Worm (Caenorhabditis elegans): ENCODE measurements around the gene R10E11.6.

Gene R10E11.6

ce11 chrIII:9772394-9772793 lies 10.4 kb upstream of the R10E11.6 start:
- TF ChIP-seq tbx-11 (GFP tag; IDR thresholded peaks at IDR 0.05) (no peak), B0310.2 (tag; optimal IDR thresholded peaks at IDR 0.05) (no peak), ets-7 (tag; optimal IDR thresholded peaks at IDR 0.05) (no peak), flt-1 (GFP tag; IDR thresholded peaks at IDR 0.05) (no peak), hnd-1 (tag; optimal IDR thresholded peaks at IDR 0.05) (no peak), ceh-36 (tag; optimal IDR thresholded peaks at IDR 0.05) (no peak), hmg-4 (GFP tag; optimal IDR thresholded peaks at IDR 0.05) (no peak), pes-1 (GFP tag; IDR thresholded peaks at IDR 0.05) (no peak), hmbx-1 (tag; optimal IDR thresholded peaks at IDR 0.05) (no peak), scrt-1 (GFP tag; IDR thresholded peaks at IDR 0.05) (no peak), sea-1 (GFP tag; conservative IDR thresholded peaks at IDR 0.05) (no peak), ama-1 (optimal IDR thresholded peaks at IDR 0.05) (no peak), tra-4 (tag; optimal IDR thresholded peaks at IDR 0.05) (no peak), ceh-13 (GFP tag; optimal IDR thresholded peaks at IDR 0.05) (no peak), tbx-37 (GFP tag; conservative IDR thresholded peaks at IDR 0.05) (no peak)

- TF ChIP-seq ama-1 (optimal IDR thresholded peaks at IDR 0.05) = no peak
- no peak for TF ChIP-seq pes-1 (GFP tag; IDR thresholded peaks at IDR 0.05)
- TF ChIP-seq tbx-11 (GFP tag; IDR thresholded peaks at IDR 0.05) = no peak
- no peak for TF ChIP-seq tbx-37 (GFP tag; conservative IDR thresholded peaks at IDR 0.05)
- no peak for TF ChIP-seq tra-4 (tag; optimal IDR thresholded peaks at IDR 0.05)
- TF ChIP-seq hmg-4 (GFP tag; optimal IDR thresholded peaks at IDR 0.05) = no peak
- no peak for TF ChIP-seq flt-1 (GFP tag; IDR thresholded peaks at IDR 0.05)
- no peak for TF ChIP-seq ets-7 (tag; optimal IDR thresholded peaks at IDR 0.05)
- no peak for TF ChIP-seq sea-1 (GFP tag; conservative IDR thresholded peaks at IDR 0.05)
- no peak for TF ChIP-seq B0310.2 (tag; optimal IDR thresholded peaks at IDR 0.05)
- TF ChIP-seq ceh-13 (GFP tag; optimal IDR thresholded peaks at IDR 0.05) = no peak
- no peak for TF ChIP-seq hnd-1 (tag; optimal IDR thresholded peaks at IDR 0.05)
Observed at ce11 chrIII:9775916-9776315, 6.9 kb upstream of the R10E11.6 start.

- TF ChIP-seq hmbx-1 (tag; optimal IDR thresholded peaks at IDR 0.05) = no peak
- no peak for TF ChIP-seq tbx-37 (GFP tag; conservative IDR thresholded peaks at IDR 0.05)
- no peak for TF ChIP-seq pes-1 (GFP tag; IDR thresholded peaks at IDR 0.05)
- no peak for TF ChIP-seq aly-1 (tag; optimal IDR thresholded peaks at IDR 0.05)
- no peak for TF ChIP-seq ceh-13 (GFP tag; optimal IDR thresholded peaks at IDR 0.05)
- TF ChIP-seq F13C5.2 (tag; optimal IDR thresholded peaks at IDR 0.05) = no peak
- TF ChIP-seq ets-7 (tag; optimal IDR thresholded peaks at IDR 0.05) = no peak
- TF ChIP-seq tbx-11 (GFP tag; IDR thresholded peaks at IDR 0.05) = no peak
- no peak for TF ChIP-seq flt-1 (GFP tag; IDR thresholded peaks at IDR 0.05)
- TF ChIP-seq scrt-1 (GFP tag; IDR thresholded peaks at IDR 0.05) = no peak
- no peak for TF ChIP-seq hmg-4 (GFP tag; optimal IDR thresholded peaks at IDR 0.05)
- TF ChIP-seq tra-4 (tag; optimal IDR thresholded peaks at IDR 0.05) = no peak
- TF ChIP-seq hnd-1 (tag; optimal IDR thresholded peaks at IDR 0.05) = no peak
- no peak for TF ChIP-seq B0310.2 (tag; optimal IDR thresholded peaks at IDR 0.05)
- no peak for TF ChIP-seq ama-1 (optimal IDR thresholded peaks at IDR 0.05)
- TF ChIP-seq sea-1 (GFP tag; conservative IDR thresholded peaks at IDR 0.05) = no peak
- no peak for TF ChIP-seq ceh-36 (tag; optimal IDR thresholded peaks at IDR 0.05)
Observed at ce11 chrIII:9776323-9776722, 6.5 kb upstream of the R10E11.6 start, which contains the start of gene usp-46. TSS of gene usp-46 (plus strand) at chrIII:9776623.

- TF ChIP-seq tbx-37 (GFP tag; conservative IDR thresholded peaks at IDR 0.05) (no peak), hnd-1 (tag; optimal IDR thresholded peaks at IDR 0.05) (no peak), ceh-36 (tag; optimal IDR thresholded peaks at IDR 0.05) (no peak), sea-1 (GFP tag; conservative IDR thresholded peaks at IDR 0.05) (no peak), tra-4 (tag; optimal IDR thresholded peaks at IDR 0.05) (no peak), scrt-1 (GFP tag; IDR thresholded peaks at IDR 0.05) (no peak), hmg-4 (GFP tag; optimal IDR thresholded peaks at IDR 0.05) (no peak), F13C5.2 (tag; optimal IDR thresholded peaks at IDR 0.05) (no peak), B0310.2 (tag; optimal IDR thresholded peaks at IDR 0.05) (no peak), flt-1 (GFP tag; IDR thresholded peaks at IDR 0.05) (no peak), ama-1 (optimal IDR thresholded peaks at IDR 0.05) (no peak), ceh-13 (GFP tag; optimal IDR thresholded peaks at IDR 0.05) (no peak)
Observed at ce11 chrIII:9779080-9779479, 3.7 kb upstream of the R10E11.6 start.

ce11 chrIII:9780254-9780653 lies 2.6 kb upstream of the R10E11.6 start, which contains the start of gene sqv-3:
TSS of gene sqv-3 (minus strand) at chrIII:9780354.
- TF ChIP-seq hnd-1 (tag; optimal IDR thresholded peaks at IDR 0.05) (no peak), tbx-37 (GFP tag; conservative IDR thresholded peaks at IDR 0.05) (no peak), ama-1 (optimal IDR thresholded peaks at IDR 0.05) (no peak), tra-4 (tag; optimal IDR thresholded peaks at IDR 0.05) (no peak), F13C5.2 (tag; optimal IDR thresholded peaks at IDR 0.05) (no peak), hmbx-1 (tag; optimal IDR thresholded peaks at IDR 0.05) (no peak), ceh-36 (tag; optimal IDR thresholded peaks at IDR 0.05) (no peak), sea-1 (GFP tag; conservative IDR thresholded peaks at IDR 0.05) (no peak), ceh-13 (GFP tag; optimal IDR thresholded peaks at IDR 0.05) (no peak), hmg-4 (GFP tag; optimal IDR thresholded peaks at IDR 0.05) (no peak)

ce11 chrIII:9780665-9781304 lies 2.0 kb upstream of the R10E11.6 start, which contains the start of gene vha-1:
TSS of gene vha-1 (plus strand) at chrIII:9781254.
- no peak for TF ChIP-seq ceh-13 (GFP tag; optimal IDR thresholded peaks at IDR 0.05)
- TF ChIP-seq sea-1 (GFP tag; conservative IDR thresholded peaks at IDR 0.05) = 0 out of 2 replicates have a peak, but pooled peaks have one; percentile 58
- TF ChIP-seq F13C5.2 (tag; optimal IDR thresholded peaks at IDR 0.05) = peak; percentile 54
- 0 out of 2 replicates have a peak, but pooled peaks have one; percentile 31 for TF ChIP-seq pes-1 (GFP tag; IDR thresholded peaks at IDR 0.05)

ce11 chrIII:9782011-9782436 lies 782 bp upstream of the R10E11.6 start, which contains the start of gene vha-2:
TSS of gene vha-2 (plus strand) at chrIII:9782164.
- TF ChIP-seq ama-1 (optimal IDR thresholded peaks at IDR 0.05) (peak; percentile 27), pes-1 (GFP tag; IDR thresholded peaks at IDR 0.05) (no peak)
